Fruit fly (Drosophila melanogaster) whole organism, pupa: Measurements from ENCODE around the gene zuc.

Experiments used
- CG12605 ChIP-seq: fragments of 200-800 bp; sonication (Bioruptor generic); IDR thresholded peaks from 2 replicates; pipeline ENCODE4 v1.3.6; 2022; ENCODE audit warnings: missing biosample characterization, missing genetic modification characterization
- CG13204 ChIP-seq: fragments of 200-800 bp; sonication (Bioruptor generic); optimal IDR thresholded peaks from 2 replicates; lab custom pipeline; 2018; ENCODE audit warnings: missing biosample characterization, mild to moderate bottlenecking, missing genetic modification characterization, moderate library complexity
- CG14655 ChIP-seq: fragments of 200-800 bp; sonication (Bioruptor generic); optimal IDR thresholded peaks from 3 replicates; lab custom pipeline; 2017; ENCODE audit warnings: mild to moderate bottlenecking, missing biosample characterization, missing genetic modification reagents, missing genetic modification characterization
- CG15710 ChIP-seq: fragments of 200-800 bp; sonication (Bioruptor generic); optimal IDR thresholded peaks from 2 replicates; lab custom pipeline; 2018; ENCODE audit warnings: missing biosample characterization, mild to moderate bottlenecking, missing genetic modification characterization, moderate library complexity
- CG17806 ChIP-seq: fragments of 200-800 bp; sonication (Bioruptor generic); optimal IDR thresholded peaks from 2 replicates; lab custom pipeline; 2018; ENCODE audit warnings: missing biosample characterization, mild to moderate bottlenecking, missing genetic modification characterization, moderate library complexity
- CG32121 ChIP-seq: fragments of 200-800 bp; sonication (Bioruptor generic); IDR thresholded peaks from 2 replicates; pipeline ENCODE4 v1.3.6; 2022; ENCODE audit warnings: missing biosample characterization, missing genetic modification characterization
- CG8301 ChIP-seq: fragments of 200-800 bp; sonication (Bioruptor generic); optimal IDR thresholded peaks from 2 replicates; lab custom pipeline; 2018; ENCODE audit warnings: missing biosample characterization, mild to moderate bottlenecking, missing genetic modification characterization
- D1 ChIP-seq: fragments of 200-800 bp; sonication (Bioruptor generic); optimal IDR thresholded peaks from 2 replicates; lab custom pipeline; 2018; ENCODE audit warnings: missing biosample characterization, mild to moderate bottlenecking, missing genetic modification characterization, moderate library complexity
- Ets98B ChIP-seq: fragments of 200-800 bp; sonication (Bioruptor generic); IDR thresholded peaks from 2 replicates; pipeline ENCODE4 v1.3.6; 2022; ENCODE audit warnings: missing biosample characterization, missing genetic modification characterization
- fd96Ca ChIP-seq: fragments of 200-800 bp; sonication (Bioruptor generic); IDR thresholded peaks from 3 replicates; pipeline ENCODE4 v1.3.6; 2022; ENCODE audit warnings: missing biosample characterization, missing genetic modification characterization
- gl ChIP-seq: fragments of 200-800 bp; sonication (Bioruptor generic); optimal IDR thresholded peaks from 2 replicates; lab custom pipeline; 2018; ENCODE audit warnings: missing biosample characterization, mild to moderate bottlenecking, missing genetic modification characterization
- rn ChIP-seq: fragments of 200-800 bp; sonication (Bioruptor generic); IDR thresholded peaks from 2 replicates; pipeline ENCODE4 v1.3.6; 2022; ENCODE audit warnings: missing biosample characterization, missing genetic modification characterization

DNA sequence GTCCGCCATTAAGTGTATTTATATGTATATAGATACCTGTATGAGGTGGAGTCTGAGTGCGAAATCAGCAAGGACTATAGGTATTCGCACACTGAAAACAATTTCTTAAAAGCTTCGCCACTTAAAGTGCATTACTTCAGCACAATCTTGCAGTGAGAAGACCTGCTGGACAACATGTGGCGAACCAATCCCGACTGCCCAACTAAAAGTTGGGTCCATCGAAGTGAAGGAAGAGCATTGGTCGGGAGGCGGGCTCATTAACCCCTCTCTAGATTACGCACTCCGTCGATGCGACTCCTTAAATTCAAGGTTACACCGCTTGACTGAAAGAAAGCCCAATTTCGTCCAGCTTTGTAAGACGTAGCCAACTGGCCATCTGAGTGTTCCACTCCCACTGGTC is 23.6 kb upstream of the zuc start:
- TF ChIP-seq CG8301 (tag; lab: Kevin White, UChicago), result no peak
- TF ChIP-seq rn (GFP tag; lab: Robert Waterston, UW), result no peak
- no peak for TF ChIP-seq CG14655
- no peak for TF ChIP-seq CG12605
- TF ChIP-seq D1, result no peak
- TF ChIP-seq gl (tag; lab: Kevin White, UChicago), result no peak
- no peak for TF ChIP-seq CG32121 (GFP tag; lab: Robert Waterston, UW)
- no peak for TF ChIP-seq CG13204
- peak; percentile 37 for TF ChIP-seq CG15710 (tag; lab: Kevin White, UChicago)
- no peak for TF ChIP-seq fd96Ca (GFP tag; lab: Robert Waterston, UW)
- TF ChIP-seq CG17806 (tag; lab: Kevin White, UChicago), result peak; percentile 34
- TF ChIP-seq Ets98B (GFP tag; lab: Robert Waterston, UW), result no peak
